Worm (Caenorhabditis elegans): ENCODE data around the gene F09G8.7.

The F09G8.7 gene

DNA sequence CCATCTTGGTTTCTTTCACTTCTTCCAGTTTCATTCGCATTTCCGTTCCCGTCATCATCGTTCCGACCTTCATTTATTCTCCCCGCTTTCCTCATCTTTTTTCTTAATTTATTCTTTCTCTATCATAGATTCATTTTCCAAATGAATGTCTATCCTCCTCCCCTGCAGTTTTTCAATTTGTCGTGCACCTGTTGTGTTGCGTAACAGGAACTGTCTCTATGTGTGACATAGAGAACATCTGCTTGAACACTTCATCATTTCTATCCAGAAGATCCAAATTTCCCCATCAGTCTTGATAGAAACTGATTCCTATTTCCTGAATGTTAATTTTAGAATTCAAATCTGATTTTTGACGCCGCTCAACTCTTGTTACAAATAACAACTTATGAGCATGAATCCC is 15.4 kb upstream of the F09G8.7 start:
- TF ChIP-seq tab-1 (GFP tag; IDR thresholded peaks at IDR 0.05) (no peak), ztf-29 (GFP tag; IDR thresholded peaks at IDR 0.05) (no peak), T22C8.4 (GFP tag; IDR thresholded peaks at IDR 0.05) (no peak), ztf-23 (GFP tag; IDR thresholded peaks at IDR 0.05) (no peak), ref-1 (GFP tag; conservative IDR thresholded peaks at IDR 0.05) (no peak), cog-1 (tag; optimal IDR thresholded peaks at IDR 0.05) (no peak), klf-2 (GFP tag; conservative IDR thresholded peaks at IDR 0.05) (no peak), med-1 (GFP tag; optimal IDR thresholded peaks at IDR 0.05; ENCODE audit: insufficient read depth) (no peak), flt-1 (GFP tag; IDR thresholded peaks at IDR 0.05) (no peak)

DNA sequence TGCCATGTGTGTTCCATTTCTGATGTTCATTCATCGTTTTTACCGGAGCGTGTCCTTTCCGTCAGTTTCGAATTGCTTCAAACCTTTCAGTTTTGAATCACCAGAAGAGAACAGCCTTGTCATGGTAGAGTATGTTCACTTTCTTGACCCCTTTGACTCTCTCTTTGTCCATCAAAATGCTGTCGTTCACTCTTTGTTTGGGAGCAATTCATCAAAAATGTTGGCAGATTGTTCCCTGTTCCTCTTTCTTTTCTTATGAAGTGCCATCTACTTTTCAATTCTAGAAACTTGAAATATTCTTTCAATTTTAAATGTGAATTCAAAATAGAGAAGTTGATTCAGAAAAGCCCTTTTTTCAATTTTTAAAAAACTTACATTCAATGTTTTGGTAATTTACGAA is 13.2 kb upstream of the F09G8.7 start:
- TF ChIP-seq cog-1 (tag; optimal IDR thresholded peaks at IDR 0.05) = no peak

- TF ChIP-seq ztf-29 (GFP tag; IDR thresholded peaks at IDR 0.05) = no peak
Observed at ce11 chrIII:8280352-8280751, 12.2 kb upstream of the F09G8.7 start.

DNA sequence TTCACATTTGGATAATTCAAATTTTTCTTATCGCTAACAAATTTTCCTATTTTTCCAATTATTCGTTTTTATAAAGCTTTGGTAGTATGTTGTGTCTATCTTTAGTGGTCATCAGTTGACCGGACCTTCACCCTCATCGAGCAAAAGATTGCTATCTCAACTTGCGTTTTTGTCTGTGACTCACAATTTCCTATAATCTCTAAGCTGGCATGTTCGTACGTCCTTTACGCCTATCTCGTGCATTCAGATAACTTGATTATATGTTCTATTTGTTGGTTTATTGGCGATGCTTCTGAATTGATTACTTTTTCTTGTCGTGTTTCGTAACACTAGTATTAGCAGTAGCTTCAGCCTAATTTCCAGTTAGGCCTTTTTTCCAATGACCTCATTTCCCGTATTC is 11.4 kb upstream of the F09G8.7 start:
- no peak for TF ChIP-seq ztf-23 (GFP tag; IDR thresholded peaks at IDR 0.05)

ce11 chrIII:8278801-8279200 is 10.6 kb upstream of the F09G8.7 start, which contains the start of gene mig-10:
mig-10 (plus strand) TSS chrIII:8279101.
- TF ChIP-seq flt-1 (GFP tag; IDR thresholded peaks at IDR 0.05) (no peak), klf-2 (GFP tag; conservative IDR thresholded peaks at IDR 0.05) (no peak), med-1 (GFP tag; optimal IDR thresholded peaks at IDR 0.05; ENCODE audit: insufficient read depth) (no peak), tab-1 (GFP tag; IDR thresholded peaks at IDR 0.05) (no peak), cog-1 (tag; optimal IDR thresholded peaks at IDR 0.05) (no peak), ztf-29 (GFP tag; IDR thresholded peaks at IDR 0.05) (no peak), ref-1 (GFP tag; conservative IDR thresholded peaks at IDR 0.05) (no peak)

DNA sequence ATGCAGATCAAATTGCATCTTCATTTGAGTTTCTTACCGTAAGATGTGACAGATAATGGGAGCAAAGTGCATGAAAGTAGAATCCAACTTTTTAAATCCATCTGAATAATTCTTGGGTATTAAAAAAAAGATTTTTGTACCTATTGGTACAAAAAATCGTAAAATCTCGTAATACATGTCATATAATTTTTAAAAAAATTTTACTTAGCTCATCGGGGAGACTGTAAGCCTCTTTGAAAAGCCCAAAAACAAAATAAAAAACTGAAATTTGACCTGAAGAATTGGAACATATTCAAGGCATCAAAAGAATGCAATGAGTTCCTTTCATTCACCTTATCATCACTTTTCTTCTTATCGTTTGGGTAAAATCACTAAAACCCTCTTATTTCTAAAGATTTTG is 7.7 kb upstream of the F09G8.7 start, which contains the start of gene clec-160:
TSS of gene clec-160 (minus strand) at position 101 of the 400 bp plus-strand sequence.
- TF ChIP-seq ztf-29 (GFP tag; IDR thresholded peaks at IDR 0.05) = no peak

DNA sequence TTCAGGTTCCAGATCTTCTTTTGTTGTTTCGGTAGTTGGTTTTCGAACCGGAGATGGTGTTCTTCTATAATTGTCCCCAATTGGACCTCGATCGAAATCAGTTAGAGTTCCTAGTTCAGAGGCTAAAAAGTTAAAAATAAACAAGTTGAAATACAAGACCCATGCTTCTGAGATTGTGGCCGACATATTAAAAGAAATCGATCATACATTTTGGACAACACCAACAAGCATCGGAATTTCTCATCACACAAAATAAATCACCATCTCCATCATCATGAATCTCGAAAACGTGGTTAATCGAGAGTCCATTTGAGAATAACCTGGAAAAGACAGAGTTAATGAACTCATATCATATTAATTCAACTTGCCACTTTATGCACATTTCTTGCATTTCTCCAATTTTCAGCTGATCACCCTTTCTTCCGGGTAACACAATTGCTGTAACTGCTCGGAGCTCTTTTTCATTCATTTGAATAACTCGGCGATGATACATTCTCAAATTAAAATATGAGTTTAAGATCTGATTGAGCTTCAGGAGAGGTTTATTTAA is 3.6 kb upstream of the F09G8.7 start, which contains the start of the genes mps-4 and F09G8.10:
TSS of gene mps-4 (minus strand) at position 101 of the 550 bp plus-strand sequence.
TSS of gene F09G8.10 (minus strand) at position 500 of the 550 bp plus-strand sequence.
- TF ChIP-seq T22C8.4 (GFP tag; IDR thresholded peaks at IDR 0.05) (no peak), ztf-23 (GFP tag; IDR thresholded peaks at IDR 0.05) (no peak), ref-1 (GFP tag; conservative IDR thresholded peaks at IDR 0.05) (no peak)

- TF ChIP-seq ztf-23 (GFP tag; IDR thresholded peaks at IDR 0.05) (no peak), klf-2 (GFP tag; conservative IDR thresholded peaks at IDR 0.05) (no peak), flt-1 (GFP tag; IDR thresholded peaks at IDR 0.05) (0 out of 2 replicates have a peak, but pooled peaks have one; percentile 23)
Observed at ce11 chrIII:8265753-8266152, 2.4 kb downstream of the F09G8.7 start, which contains the start of gene mrps-9. mrps-9 (plus strand) TSS chrIII:8266062.

ce11 chrIII:8263377-8263776 is 4.8 kb downstream of the F09G8.7 start, which contains the start of gene col-91:
col-91 (minus strand) TSS chrIII:8263664.
- TF ChIP-seq ref-1 (GFP tag; conservative IDR thresholded peaks at IDR 0.05) (no peak), cog-1 (tag; optimal IDR thresholded peaks at IDR 0.05) (no peak), ztf-23 (GFP tag; IDR thresholded peaks at IDR 0.05) (no peak), ztf-29 (GFP tag; IDR thresholded peaks at IDR 0.05) (no peak), tab-1 (GFP tag; IDR thresholded peaks at IDR 0.05) (no peak), T22C8.4 (GFP tag; IDR thresholded peaks at IDR 0.05) (no peak), flt-1 (GFP tag; IDR thresholded peaks at IDR 0.05) (no peak), klf-2 (GFP tag; conservative IDR thresholded peaks at IDR 0.05) (no peak), med-1 (GFP tag; optimal IDR thresholded peaks at IDR 0.05; ENCODE audit: insufficient read depth) (no peak)

ce11 chrIII:8262599-8262998 is 5.6 kb downstream of the F09G8.7 start:
- TF ChIP-seq klf-2 (GFP tag; conservative IDR thresholded peaks at IDR 0.05) (no peak), ztf-29 (GFP tag; IDR thresholded peaks at IDR 0.05) (no peak), T22C8.4 (GFP tag; IDR thresholded peaks at IDR 0.05) (no peak), ztf-23 (GFP tag; IDR thresholded peaks at IDR 0.05) (no peak), ref-1 (GFP tag; conservative IDR thresholded peaks at IDR 0.05) (no peak), tab-1 (GFP tag; IDR thresholded peaks at IDR 0.05) (no peak), cog-1 (tag; optimal IDR thresholded peaks at IDR 0.05) (no peak), flt-1 (GFP tag; IDR thresholded peaks at IDR 0.05) (no peak), med-1 (GFP tag; optimal IDR thresholded peaks at IDR 0.05; ENCODE audit: insufficient read depth) (no peak)

ce11 chrIII:8258045-8258444 is 10.1 kb downstream of the F09G8.7 start, which contains the start of gene ncr-2:
ncr-2 (plus strand) TSS chrIII:8258345.
- TF ChIP-seq ref-1 (GFP tag; conservative IDR thresholded peaks at IDR 0.05) (no peak), T22C8.4 (GFP tag; IDR thresholded peaks at IDR 0.05) (no peak), flt-1 (GFP tag; IDR thresholded peaks at IDR 0.05) (no peak), klf-2 (GFP tag; conservative IDR thresholded peaks at IDR 0.05) (no peak), cog-1 (tag; optimal IDR thresholded peaks at IDR 0.05) (no peak), ztf-23 (GFP tag; IDR thresholded peaks at IDR 0.05) (no peak), ztf-29 (GFP tag; IDR thresholded peaks at IDR 0.05) (no peak), tab-1 (GFP tag; IDR thresholded peaks at IDR 0.05) (no peak), med-1 (GFP tag; optimal IDR thresholded peaks at IDR 0.05; ENCODE audit: insufficient read depth) (no peak)

Data from whole organism, midembryonic.